Fruit fly (Drosophila melanogaster): ENCODE data around the gene CenB1A.

The CenB1A gene

DNA sequence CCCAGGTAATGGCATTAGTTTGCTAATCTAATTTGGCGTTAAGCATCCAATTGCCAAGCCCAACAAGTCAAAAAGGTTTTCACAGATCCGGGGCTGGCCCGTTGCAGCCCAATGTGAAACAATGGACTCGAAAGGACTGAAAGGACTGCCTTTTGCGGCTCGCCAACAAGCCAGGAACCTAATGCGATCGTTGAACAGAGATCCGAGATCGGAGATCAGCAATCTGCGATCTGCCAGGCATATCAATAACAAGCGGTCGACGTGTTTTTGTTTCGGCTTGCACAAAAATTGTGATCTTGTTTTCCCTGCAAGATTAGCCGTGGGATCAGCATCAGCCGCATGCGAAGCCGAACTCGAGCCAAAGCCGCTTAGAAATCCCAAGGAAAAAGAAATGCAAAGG, 11.4 kb downstream of the CenB1A start:
- TF ChIP-seq CTCF (optimal IDR thresholded peaks at IDR 0.05) (no peak), CG8478 (optimal IDR thresholded peaks at IDR 0.05) (no peak)

- TF ChIP-seq CTCF (optimal IDR thresholded peaks at IDR 0.05), result no peak
- TF ChIP-seq CG8478 (optimal IDR thresholded peaks at IDR 0.05), result no peak
These were observed 12.0 kb downstream of the CenB1A start for dm6 chr3R:23130181-23130580.

DNA sequence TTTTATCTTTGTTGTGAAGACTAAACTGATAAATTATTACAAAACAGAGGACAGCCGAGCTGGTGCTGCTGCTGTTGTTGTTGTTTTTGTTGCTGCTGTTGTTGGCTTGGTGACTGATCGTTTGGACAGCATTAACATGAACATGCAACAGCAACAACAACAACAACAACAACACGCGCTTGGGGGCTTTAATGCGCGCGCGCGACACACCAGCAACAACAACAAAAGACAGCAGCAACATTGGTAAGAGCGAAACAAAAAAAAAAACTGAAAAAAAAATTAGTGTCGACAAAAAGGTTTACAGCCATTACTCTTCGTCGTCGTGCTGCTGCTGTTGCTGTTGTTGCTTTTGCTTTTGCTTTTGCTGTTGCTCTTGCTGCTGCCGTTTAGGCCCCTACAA, 12.7 kb downstream of the CenB1A start:
- no peak for TF ChIP-seq CTCF (optimal IDR thresholded peaks at IDR 0.05)
- no peak for TF ChIP-seq CG8478 (optimal IDR thresholded peaks at IDR 0.05)

dm6 chr3R:23131341-23131884, 13.2 kb downstream of the CenB1A start:
- TF ChIP-seq CG8478 (optimal IDR thresholded peaks at IDR 0.05), result no peak
- no peak for TF ChIP-seq CTCF (optimal IDR thresholded peaks at IDR 0.05)

DNA sequence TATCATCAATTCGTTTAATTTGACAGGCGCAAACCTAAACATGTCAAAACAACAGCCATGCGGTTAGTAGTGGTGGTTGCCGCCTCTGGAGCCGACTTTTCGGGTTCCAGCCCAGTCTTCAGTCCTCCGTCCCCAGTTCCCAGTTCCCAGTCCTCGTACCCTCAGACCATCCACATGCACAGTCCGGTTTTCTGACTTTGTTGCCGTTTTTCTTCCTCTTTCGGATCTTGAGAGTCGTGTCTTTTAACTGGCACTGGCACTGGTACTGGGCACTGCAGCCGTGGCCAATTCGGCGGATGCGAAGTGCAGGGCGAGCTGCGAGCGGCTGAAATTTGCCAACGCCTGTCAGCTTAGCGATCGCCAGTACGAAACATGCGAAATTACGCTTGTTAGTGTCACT, 14.1 kb downstream of the CenB1A start:
- TF ChIP-seq CG8478 (optimal IDR thresholded peaks at IDR 0.05) (no peak), CTCF (optimal IDR thresholded peaks at IDR 0.05) (no peak)

dm6 chr3R:23133301-23133828, 15.2 kb downstream of the CenB1A start:
- no peak for TF ChIP-seq CG8478 (optimal IDR thresholded peaks at IDR 0.05)
- no peak for TF ChIP-seq CTCF (optimal IDR thresholded peaks at IDR 0.05)

DNA sequence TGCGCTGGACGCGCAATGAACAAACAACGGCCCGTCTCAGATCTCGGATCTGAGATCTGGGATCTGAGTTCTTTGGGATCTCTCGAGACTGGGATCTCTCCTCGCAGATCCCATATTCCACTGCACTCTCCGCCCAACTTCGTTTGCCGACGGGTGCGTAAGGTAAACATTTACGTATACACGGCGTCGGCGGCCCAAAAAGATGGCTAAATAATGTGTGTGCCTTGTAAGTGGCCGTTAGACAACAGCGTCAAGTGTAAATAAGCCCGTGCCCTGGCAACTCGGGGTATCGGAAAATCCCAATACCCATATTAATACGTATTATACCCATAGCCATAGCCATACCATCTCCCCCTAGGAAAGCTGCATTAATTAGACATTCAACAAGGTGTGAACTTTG, 16.5 kb downstream of the CenB1A start:
- TF ChIP-seq CTCF (optimal IDR thresholded peaks at IDR 0.05), result no peak
- TF ChIP-seq CG8478 (optimal IDR thresholded peaks at IDR 0.05), result no peak

DNA sequence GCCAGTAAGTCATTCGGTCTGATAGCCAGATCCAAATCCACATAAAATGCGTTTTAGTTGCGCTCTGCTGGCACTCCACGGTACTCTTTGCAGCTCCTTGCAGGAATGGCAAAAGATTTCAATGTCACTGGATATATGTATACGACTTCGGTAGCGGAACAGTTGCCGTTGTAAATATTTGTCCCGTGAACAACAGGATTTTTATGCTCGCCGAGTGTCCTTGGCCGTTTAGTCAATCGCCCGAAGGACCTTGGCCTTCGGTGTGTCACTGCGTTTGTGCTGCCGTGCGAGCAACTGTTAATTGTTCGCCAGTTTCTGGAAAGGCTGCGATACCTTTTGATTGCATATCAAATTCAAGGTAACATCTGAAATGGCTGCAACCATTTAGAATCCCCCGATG, 20.2 kb downstream of the CenB1A start:
- TF ChIP-seq CTCF (optimal IDR thresholded peaks at IDR 0.05) (no peak), CG8478 (optimal IDR thresholded peaks at IDR 0.05) (no peak)

- no peak for TF ChIP-seq CTCF (optimal IDR thresholded peaks at IDR 0.05)
- TF ChIP-seq CG8478 (optimal IDR thresholded peaks at IDR 0.05), result no peak
These were observed 20.9 kb downstream of the CenB1A start for dm6 chr3R:23138992-23139633.

DNA sequence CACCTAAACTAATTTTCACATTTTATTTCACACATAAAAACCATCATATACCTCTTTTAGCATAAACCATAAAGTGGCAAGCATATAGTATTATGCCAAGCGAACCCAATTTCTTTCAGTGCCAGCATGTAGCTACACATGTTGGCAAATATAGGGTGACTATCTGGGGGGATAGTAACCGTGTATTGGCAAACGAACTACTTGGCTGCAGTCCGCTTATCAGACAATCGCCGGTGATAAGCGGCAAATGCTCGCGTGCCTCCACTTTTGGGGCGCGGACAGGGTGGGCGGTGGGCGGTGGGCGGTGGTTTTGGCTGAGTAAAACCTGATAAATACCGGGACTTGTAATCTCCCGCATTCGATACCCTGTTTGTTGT, 21.4 kb downstream of the CenB1A start:
- no peak for TF ChIP-seq CTCF (optimal IDR thresholded peaks at IDR 0.05)
- no peak for TF ChIP-seq CG8478 (optimal IDR thresholded peaks at IDR 0.05)

dm6 chr3R:23140280-23140679, 22.1 kb downstream of the CenB1A start:
- TF ChIP-seq CG8478 (optimal IDR thresholded peaks at IDR 0.05), result no peak
- TF ChIP-seq CTCF (optimal IDR thresholded peaks at IDR 0.05), result no peak

DNA sequence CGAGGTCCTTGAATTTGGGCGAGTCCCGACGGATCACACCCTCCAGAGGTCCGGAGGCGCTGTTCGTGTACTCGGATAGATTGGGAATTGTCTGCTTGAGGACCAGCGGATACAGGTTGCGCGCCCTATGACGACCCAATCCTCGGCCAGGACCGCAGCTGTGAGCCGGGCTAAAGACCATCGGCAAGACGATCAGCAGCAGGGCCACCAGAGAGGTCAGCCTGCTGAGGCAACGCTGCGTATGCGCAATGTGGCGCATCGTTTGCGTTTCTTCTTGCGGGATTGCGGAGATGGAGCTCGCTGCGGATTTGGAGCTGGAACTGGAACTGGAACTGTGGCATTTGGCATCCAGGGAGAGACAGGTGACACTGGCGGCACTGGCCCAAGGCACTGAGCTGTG, 22.9 kb downstream of the CenB1A start:
- TF ChIP-seq CTCF (optimal IDR thresholded peaks at IDR 0.05), result no peak
- TF ChIP-seq CG8478 (optimal IDR thresholded peaks at IDR 0.05), result no peak

DNA sequence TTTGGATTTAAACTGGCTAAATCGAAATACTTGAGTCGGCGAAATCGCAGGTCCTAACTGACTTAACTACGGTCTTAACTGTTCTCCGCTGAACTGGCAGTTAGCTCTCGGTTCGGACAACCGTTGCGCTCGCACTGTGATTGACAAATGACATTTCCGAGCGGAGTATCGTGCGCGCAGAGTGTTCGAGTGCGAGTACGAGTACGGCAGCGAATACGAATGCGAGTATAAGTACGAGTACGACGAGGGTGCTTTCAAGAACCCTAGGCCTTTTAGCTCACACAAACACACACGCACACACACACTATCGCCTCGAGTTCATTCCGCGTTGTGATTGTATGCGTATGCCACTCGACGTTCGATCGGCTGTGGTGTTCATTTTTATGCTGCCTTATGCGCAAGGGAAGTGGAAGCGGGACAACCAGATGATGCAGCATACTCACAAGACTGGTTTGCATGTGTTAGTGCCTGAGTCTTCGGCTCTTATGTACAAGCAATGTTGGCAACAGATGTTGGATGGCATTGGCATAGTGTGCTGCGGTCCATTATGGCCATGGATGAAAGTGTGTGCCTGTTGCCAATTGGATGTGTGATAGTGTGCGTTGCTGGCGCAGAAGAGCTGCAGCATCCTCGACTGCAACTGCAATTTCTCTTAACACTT, 23.6 kb downstream of the CenB1A start, which contains the start of gene hh:
Gene hh (minus strand): TSS at position 229 of the 661 bp plus-strand sequence.
- TF ChIP-seq CTCF (optimal IDR thresholded peaks at IDR 0.05) (no peak), CG8478 (optimal IDR thresholded peaks at IDR 0.05) (no peak)

DNA sequence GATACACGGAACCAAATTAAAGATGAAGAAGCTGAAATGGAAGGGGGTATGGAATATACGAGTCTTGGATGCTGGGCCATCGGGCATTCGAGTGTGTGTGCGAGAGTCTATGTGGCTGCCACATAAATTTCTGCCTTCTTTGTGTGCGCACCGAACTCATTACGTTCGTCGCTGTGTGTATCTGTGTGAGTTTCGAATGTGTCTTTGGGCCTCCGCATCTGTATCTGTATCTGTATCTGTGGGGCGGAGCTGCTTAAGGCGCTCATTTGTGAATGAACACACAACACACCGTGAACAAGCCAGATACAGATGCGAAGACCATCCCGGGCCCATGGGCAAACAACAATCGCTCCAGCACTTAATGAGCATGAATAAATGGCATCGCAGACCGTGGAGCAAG, 25.2 kb downstream of the CenB1A start:
- TF ChIP-seq CTCF (optimal IDR thresholded peaks at IDR 0.05), result no peak
- TF ChIP-seq CG8478 (optimal IDR thresholded peaks at IDR 0.05), result no peak

dm6 chr3R:23144654-23145053, 26.5 kb downstream of the CenB1A start:
- TF ChIP-seq CG8478 (optimal IDR thresholded peaks at IDR 0.05), result no peak
- no peak for TF ChIP-seq CTCF (optimal IDR thresholded peaks at IDR 0.05)

DNA sequence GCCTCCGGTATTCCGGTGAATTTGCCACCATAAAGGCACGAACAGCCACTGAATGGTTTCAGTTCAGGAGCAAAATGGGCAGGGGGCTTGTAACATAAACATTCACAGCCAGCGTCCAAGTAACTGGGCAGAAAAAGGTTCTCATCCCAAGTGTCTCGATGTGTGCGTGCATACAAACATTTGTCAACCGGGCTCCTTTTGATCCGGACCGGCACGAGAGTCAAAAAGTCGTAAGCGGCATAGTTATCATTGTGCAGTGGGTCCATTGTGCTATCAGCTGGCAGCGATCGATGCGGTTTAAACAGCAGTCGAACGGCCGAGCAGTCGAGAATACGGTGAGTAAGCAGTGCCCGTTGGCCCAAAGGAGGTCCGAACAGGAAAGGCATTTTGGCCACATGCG, 27.5 kb downstream of the CenB1A start:
- no peak for TF ChIP-seq CTCF (optimal IDR thresholded peaks at IDR 0.05)
- no peak for TF ChIP-seq CG8478 (optimal IDR thresholded peaks at IDR 0.05)
